Worm (Caenorhabditis elegans) whole organism, L2 larva: ENCODE data around the gene F26C11.1.

ENCODE experiments used
- ama-1 ChIP-seq: fragments of 150-350 bp; optimal IDR thresholded peaks from 2 replicates; lab custom pipeline; 2018; ENCODE audit warnings: inconsistent platforms
- egl-27 ChIP-seq: sonication (generic microtip); optimal IDR thresholded peaks from 3 replicates; lab custom pipeline; 2017; ENCODE audit warnings: missing biosample characterization, missing genetic modification reagents, missing genetic modification characterization
- elt-1 ChIP-seq: fragments of 150-350 bp; optimal IDR thresholded peaks from 2 replicates; lab custom pipeline; 2014; ENCODE audit warnings: missing biosample characterization, missing genetic modification characterization
- lin-39 ChIP-seq: fragments of 150-350 bp; optimal IDR thresholded peaks from 2 replicates; lab custom pipeline; 2014; ENCODE audit warnings: missing biosample characterization, missing genetic modification reagents, missing genetic modification characterization
- lsy-2 ChIP-seq, 2 experiments: fragments of 150-350 bp in 1 of 2; sonication (generic microtip) in 1 of 2; optimal IDR thresholded peaks; 2 replicates each; lab custom pipeline; 2014 to 2017; ENCODE audit warnings: missing biosample characterization in 2 of 2, missing genetic modification characterization in 2 of 2
- nhr-11 ChIP-seq: fragments of 150-350 bp; optimal IDR thresholded peaks from 2 replicates; lab custom pipeline; 2014; ENCODE audit warnings: missing biosample characterization, missing genetic modification characterization
- nhr-12 ChIP-seq: fragments of 150-350 bp; optimal IDR thresholded peaks from 2 replicates; lab custom pipeline; 2014; ENCODE audit warnings: missing biosample characterization, missing genetic modification characterization
- nhr-21 ChIP-seq: fragments of 150-350 bp; optimal IDR thresholded peaks from 2 replicates; lab custom pipeline; 2014; ENCODE audit warnings: missing biosample characterization, missing genetic modification characterization
- sma-9 ChIP-seq, 2 experiments: fragments of 150-350 bp in 1 of 2; sonication (generic microtip) in 1 of 2; optimal IDR thresholded peaks; 2 replicates each; lab custom pipeline; 2014 to 2016; ENCODE audit warnings: missing genetic modification characterization in 2 of 2, mild to moderate bottlenecking in 1 of 2, missing biosample characterization in 1 of 2, missing compliant biosample characterization in 1 of 2, missing genetic modification reagents in 1 of 2, moderate library complexity in 1 of 2
- snpc-4 ChIP-seq: fragments of 150-350 bp; optimal IDR thresholded peaks from 2 replicates; lab custom pipeline; 2014; ENCODE audit warnings: missing biosample characterization, missing genetic modification characterization
- ztf-11 ChIP-seq: sonication (generic microtip); optimal IDR thresholded peaks from 2 replicates; lab custom pipeline; 2017; ENCODE audit warnings: missing biosample characterization, missing genetic modification characterization

DNA sequence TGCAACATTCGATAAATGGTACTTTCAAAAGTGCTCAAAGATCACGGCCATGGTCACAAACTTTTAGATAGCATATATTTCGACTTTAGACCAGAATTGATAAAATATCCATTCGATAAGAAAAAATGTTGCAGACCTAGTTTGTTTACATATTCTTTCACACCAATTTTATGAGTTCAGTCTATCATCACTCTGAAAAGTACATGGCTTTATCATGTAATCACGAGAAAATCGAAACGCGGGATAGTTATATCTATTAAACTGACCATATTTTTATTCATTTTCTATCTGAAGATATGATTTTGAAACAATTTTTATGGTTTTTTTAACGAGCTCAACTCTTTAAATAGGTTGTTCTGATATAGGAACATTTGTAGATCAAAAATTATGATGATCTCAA is 36.9 kb downstream of the F26C11.1 start, which contains the start of gene pho-11:
- no peak for TF ChIP-seq nhr-21 (tag; lab: Kevin White, UChicago)
- no peak for TF ChIP-seq nhr-11 (tag; lab: Kevin White, UChicago)
- TF ChIP-seq nhr-12 (tag; lab: Kevin White, UChicago), result no peak
- no peak for TF ChIP-seq elt-1
- no peak for TF ChIP-seq snpc-4
- no peak for TF ChIP-seq ama-1 (lab: Kevin White, UChicago)
- no peak for TF ChIP-seq lin-39 (tag; lab: Kevin White, UChicago)
- no peak for TF ChIP-seq ztf-11 (tag; lab: Kevin White, UChicago)
- no peak for TF ChIP-seq lsy-2 (tag; optimal IDR thresholded peaks at IDR 0.05; lab: Kevin White, UChicago)
- no peak for TF ChIP-seq sma-9 (GFP tag; optimal IDR thresholded peaks at IDR 0.05; lab: Kevin White, UChicago)
- TF ChIP-seq sma-9 (tag; optimal IDR thresholded peaks at IDR 0.05; lab: Kevin White, UChicago), result no peak
- no peak for TF ChIP-seq egl-27 (tag; lab: Kevin White, UChicago)
